Fruit fly (Drosophila melanogaster): ENCODE results near the gene CG11756.
A peak's percentile ranks its signal among the peaks of the same experiment; 100 is the strongest.

Gene CG11756

dm6 chrX:11379747-11380146 is 31.8 kb downstream of the CG11756 start:
- TF ChIP-seq CG17806 (tag; optimal IDR thresholded peaks at IDR 0.05), result no peak
- no peak for TF ChIP-seq CG12605 (GFP tag; IDR thresholded peaks at IDR 0.05)
- no peak for TF ChIP-seq Ets98B (GFP tag; IDR thresholded peaks at IDR 0.05)
- no peak for TF ChIP-seq CG8159 (tag; optimal IDR thresholded peaks at IDR 0.05)
- TF ChIP-seq CG32121 (GFP tag; IDR thresholded peaks at IDR 0.05), result no peak
- TF ChIP-seq CG14655 (GFP tag; optimal IDR thresholded peaks at IDR 0.05), result no peak
- no peak for TF ChIP-seq Snoo (tag; optimal IDR thresholded peaks at IDR 0.05)
- no peak for TF ChIP-seq CG10348 (GFP tag; IDR thresholded peaks at IDR 0.05)
- no peak for TF ChIP-seq D1 (tag; optimal IDR thresholded peaks at IDR 0.05)

DNA sequence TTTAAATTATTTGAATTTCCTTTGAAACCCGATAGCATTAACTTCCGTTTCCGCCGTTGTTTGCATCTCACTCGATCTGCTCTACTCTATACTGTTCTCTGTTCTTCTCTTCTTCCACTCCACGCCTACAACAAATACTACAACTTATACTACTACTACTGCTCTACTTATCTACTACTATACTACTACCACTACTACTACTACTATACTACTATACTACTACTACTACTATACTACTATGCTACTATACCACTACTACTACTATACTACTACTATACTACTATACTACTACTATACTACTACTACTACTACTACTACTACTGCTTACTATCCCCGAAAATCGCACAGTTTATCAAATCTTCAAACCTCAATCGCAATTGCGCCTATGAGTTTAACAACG is 34.7 kb downstream of the CG11756 start:
- TF ChIP-seq gl (tag; optimal IDR thresholded peaks at IDR 0.05) (no peak), CG15710 (tag; optimal IDR thresholded peaks at IDR 0.05) (no peak), CG8301 (tag; optimal IDR thresholded peaks at IDR 0.05) (no peak), D1 (tag; optimal IDR thresholded peaks at IDR 0.05) (no peak), rn (GFP tag; IDR thresholded peaks at IDR 0.05) (no peak), CG13204 (GFP tag; optimal IDR thresholded peaks at IDR 0.05) (no peak), CG10348 (GFP tag; IDR thresholded peaks at IDR 0.05) (no peak), CG32121 (GFP tag; IDR thresholded peaks at IDR 0.05) (no peak), CG34367 (tag; optimal IDR thresholded peaks at IDR 0.05) (no peak), EcR (GFP tag; optimal IDR thresholded peaks at IDR 0.05) (no peak), CG9948 (tag; optimal IDR thresholded peaks at IDR 0.05) (no peak)

dm6 chrX:11383530-11383929 is 35.6 kb downstream of the CG11756 start:
- TF ChIP-seq Pif1A (GFP tag; optimal IDR thresholded peaks at IDR 0.05), result no peak
- peak; percentile 33 for TF ChIP-seq CG8159 (tag; optimal IDR thresholded peaks at IDR 0.05)
- TF ChIP-seq CG17806 (tag; optimal IDR thresholded peaks at IDR 0.05), result no peak
- no peak for TF ChIP-seq fd96Ca (GFP tag; IDR thresholded peaks at IDR 0.05)
- no peak for TF ChIP-seq Snoo (tag; optimal IDR thresholded peaks at IDR 0.05)
- TF ChIP-seq CG10348 (GFP tag; IDR thresholded peaks at IDR 0.05), result no peak
- TF ChIP-seq CG4496 (GFP tag; IDR thresholded peaks at IDR 0.05), result no peak
- no peak for TF ChIP-seq Pif1B (GFP tag; optimal IDR thresholded peaks at IDR 0.05)

dm6 chrX:11384023-11384444 is 36.1 kb downstream of the CG11756 start:
- no peak for TF ChIP-seq Pif1B (GFP tag; optimal IDR thresholded peaks at IDR 0.05)
- peak; percentile 40 for TF ChIP-seq Ets98B (GFP tag; IDR thresholded peaks at IDR 0.05)
- TF ChIP-seq CG34367 (tag; optimal IDR thresholded peaks at IDR 0.05), result peak; percentile 11
- TF ChIP-seq CG13204 (GFP tag; optimal IDR thresholded peaks at IDR 0.05), result no peak
- peak; percentile 23 for TF ChIP-seq CG14655 (GFP tag; optimal IDR thresholded peaks at IDR 0.05)
- peak; percentile 38 for TF ChIP-seq CG17806 (tag; optimal IDR thresholded peaks at IDR 0.05)
- peak; percentile 28 for TF ChIP-seq CG9948 (tag; optimal IDR thresholded peaks at IDR 0.05)
- peak; percentile 58; the same call in 1 of the 2 replicates for TF ChIP-seq CG32121 (GFP tag; IDR thresholded peaks at IDR 0.05)
- peak; percentile 69; the same call in 1 of the 3 replicates for TF ChIP-seq CG4496 (GFP tag; IDR thresholded peaks at IDR 0.05)
- no peak for TF ChIP-seq gl (tag; optimal IDR thresholded peaks at IDR 0.05)
- peak; percentile 45 for TF ChIP-seq CG8159 (tag; optimal IDR thresholded peaks at IDR 0.05)
- TF ChIP-seq CG15710 (tag; optimal IDR thresholded peaks at IDR 0.05), result peak; percentile 47
- TF ChIP-seq Pif1A (GFP tag; optimal IDR thresholded peaks at IDR 0.05), result peak; percentile 19
- peak; percentile 68; the same call in 2 of the 3 replicates for TF ChIP-seq fd96Ca (GFP tag; IDR thresholded peaks at IDR 0.05)
- TF ChIP-seq rn (GFP tag; IDR thresholded peaks at IDR 0.05), result no peak

- TF ChIP-seq CG17806 (tag; optimal IDR thresholded peaks at IDR 0.05) (no peak), CG9948 (tag; optimal IDR thresholded peaks at IDR 0.05) (no peak), CG8301 (tag; optimal IDR thresholded peaks at IDR 0.05) (no peak), CG4496 (GFP tag; IDR thresholded peaks at IDR 0.05) (no peak), CG13204 (GFP tag; optimal IDR thresholded peaks at IDR 0.05) (no peak), Snoo (tag; optimal IDR thresholded peaks at IDR 0.05) (no peak), gl (tag; optimal IDR thresholded peaks at IDR 0.05) (no peak), CG34367 (tag; optimal IDR thresholded peaks at IDR 0.05) (no peak), CG8159 (tag; optimal IDR thresholded peaks at IDR 0.05) (no peak), CG14655 (GFP tag; optimal IDR thresholded peaks at IDR 0.05) (no peak), fd96Ca (GFP tag; IDR thresholded peaks at IDR 0.05) (no peak), Ets98B (GFP tag; IDR thresholded peaks at IDR 0.05) (no peak)
Measured at dm6 chrX:11385498-11385897, 37.6 kb downstream of the CG11756 start.

dm6 chrX:11389494-11390447 is 41.9 kb downstream of the CG11756 start:
- TF ChIP-seq CG15710 (tag; optimal IDR thresholded peaks at IDR 0.05), result no peak
- no peak for TF ChIP-seq CG32121 (GFP tag; IDR thresholded peaks at IDR 0.05)
- no peak for TF ChIP-seq CG8301 (tag; optimal IDR thresholded peaks at IDR 0.05)
- TF ChIP-seq rn (GFP tag; IDR thresholded peaks at IDR 0.05), result no peak
- TF ChIP-seq CG4496 (GFP tag; IDR thresholded peaks at IDR 0.05), result peak; percentile 57; the same call in 2 of the 3 replicates
- TF ChIP-seq CG12605 (GFP tag; IDR thresholded peaks at IDR 0.05), result peak; percentile 68
- no peak for TF ChIP-seq CG17806 (tag; optimal IDR thresholded peaks at IDR 0.05)
- TF ChIP-seq CG9948 (tag; optimal IDR thresholded peaks at IDR 0.05), result no peak
- TF ChIP-seq CG8159 (tag; optimal IDR thresholded peaks at IDR 0.05), result no peak
- TF ChIP-seq EcR (GFP tag; optimal IDR thresholded peaks at IDR 0.05), result peak; percentile 34
- TF ChIP-seq fd96Ca (GFP tag; IDR thresholded peaks at IDR 0.05), result no peak; the same call in 2 of the 3 replicates
- TF ChIP-seq D1 (tag; optimal IDR thresholded peaks at IDR 0.05), result peak; percentile 11
- TF ChIP-seq CG10348 (GFP tag; IDR thresholded peaks at IDR 0.05), result no peak
- TF ChIP-seq CG34367 (tag; optimal IDR thresholded peaks at IDR 0.05), result peak; percentile 1
- no peak for TF ChIP-seq gl (tag; optimal IDR thresholded peaks at IDR 0.05)
- peak; percentile 3 for TF ChIP-seq Pif1B (GFP tag; optimal IDR thresholded peaks at IDR 0.05)
- no peak; the same call in 1 of the 2 replicates for TF ChIP-seq Ets98B (GFP tag; IDR thresholded peaks at IDR 0.05)
- TF ChIP-seq CG13204 (GFP tag; optimal IDR thresholded peaks at IDR 0.05), result peak; percentile 71
- TF ChIP-seq Snoo (tag; optimal IDR thresholded peaks at IDR 0.05), result no peak
- TF ChIP-seq Pif1A (GFP tag; optimal IDR thresholded peaks at IDR 0.05), result no peak
- TF ChIP-seq CG14655 (GFP tag; optimal IDR thresholded peaks at IDR 0.05), result no peak

All from whole organism, pupa.